Worm (Caenorhabditis elegans): ENCODE measurements around the gene W06A7.4.

DNA sequence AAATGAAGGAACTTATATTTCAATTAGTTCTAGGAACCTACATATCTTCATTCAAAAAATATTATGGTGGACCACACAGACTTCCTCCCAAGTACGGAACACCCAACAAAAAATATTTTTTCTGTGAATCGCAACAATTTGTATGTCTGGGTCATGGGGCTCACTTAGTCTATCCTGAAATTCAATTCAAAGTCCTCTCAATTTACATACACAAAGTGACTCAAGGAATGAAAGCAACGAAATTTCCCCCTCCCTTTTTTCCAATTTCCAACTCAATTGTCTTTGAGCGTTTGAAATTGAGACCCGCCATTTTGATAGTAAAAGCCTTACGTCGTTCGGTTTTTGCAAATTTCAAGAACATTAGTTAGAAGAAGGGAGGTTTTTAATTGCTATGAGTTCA is 35.2 kb downstream of the W06A7.4 start:
- no peak for TF ChIP-seq nhr-237 (tag; optimal IDR thresholded peaks at IDR 0.05)
- no peak for TF ChIP-seq ama-1 (optimal IDR thresholded peaks at IDR 0.05)
- TF ChIP-seq nhr-77 (tag; optimal IDR thresholded peaks at IDR 0.05) = no peak
- TF ChIP-seq egl-27 (tag; optimal IDR thresholded peaks at IDR 0.05) = no peak
- TF ChIP-seq lin-11 (tag; optimal IDR thresholded peaks at IDR 0.05) = no peak
- TF ChIP-seq snpc-4 (tag; optimal IDR thresholded peaks at IDR 0.05) = no peak
- TF ChIP-seq crh-2 (tag; optimal IDR thresholded peaks at IDR 0.05) = no peak
- no peak for TF ChIP-seq zag-1 (tag; optimal IDR thresholded peaks at IDR 0.05)
- no peak for TF ChIP-seq mab-5 (tag; optimal IDR thresholded peaks at IDR 0.05)
- no peak for TF ChIP-seq nhr-25 (tag; optimal IDR thresholded peaks at IDR 0.05)
